Fruit fly (Drosophila melanogaster): Measurements from ENCODE around the gene CG9920.

DNA sequence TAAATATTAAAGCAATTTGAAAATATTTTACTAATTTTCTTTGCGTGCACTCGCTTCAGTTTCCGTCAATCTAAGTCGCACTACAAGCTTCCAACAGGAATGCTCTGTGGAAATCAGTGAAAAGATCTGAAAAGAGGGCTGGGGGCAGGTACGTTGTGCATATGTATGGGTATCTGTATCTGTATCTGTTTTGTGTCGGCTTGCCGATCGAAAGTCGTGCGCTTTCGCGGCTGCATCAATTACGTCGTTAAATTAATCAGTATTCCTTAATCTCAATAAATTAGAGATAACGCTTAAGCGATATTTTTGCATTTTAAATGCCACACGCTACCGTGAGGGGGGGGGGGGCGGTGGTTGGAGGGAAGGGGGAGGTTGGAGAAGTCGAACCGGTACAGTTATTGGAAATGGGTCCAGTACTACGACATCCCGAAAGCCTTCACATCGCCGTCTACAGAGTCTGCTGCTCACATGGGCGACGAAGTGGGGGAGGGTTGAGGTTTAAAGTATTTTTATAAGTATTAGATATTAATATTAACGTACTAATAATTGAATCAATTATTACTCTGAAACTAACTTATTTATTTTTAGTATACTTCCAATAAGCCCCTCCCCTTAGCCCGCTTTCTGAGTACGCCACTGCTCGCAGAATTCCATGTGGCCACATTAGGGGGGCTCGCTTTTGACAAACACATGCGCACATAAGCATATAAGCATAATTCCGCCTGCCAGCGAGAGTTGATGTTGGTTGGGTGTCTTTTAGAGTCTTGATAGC, 44.7 kb downstream of the CG9920 start:
- TF ChIP-seq CG8478 (optimal IDR thresholded peaks at IDR 0.05) (no peak), CTCF (optimal IDR thresholded peaks at IDR 0.05) (no peak)
